Fruit fly (Drosophila melanogaster) whole organism, pupa: Measurements from ENCODE around the gene CG33298.

ENCODE experiments used
- CG10348 ChIP-seq: fragments of 200-800 bp; sonication (Bioruptor generic); IDR thresholded peaks from 2 replicates; pipeline ENCODE4 v1.3.6; 2022; ENCODE audit warnings: missing biosample characterization, missing genetic modification characterization
- CG12605 ChIP-seq: fragments of 200-800 bp; sonication (Bioruptor generic); IDR thresholded peaks from 2 replicates; pipeline ENCODE4 v1.3.6; 2022; ENCODE audit warnings: missing biosample characterization, missing genetic modification characterization
- CG13204 ChIP-seq: fragments of 200-800 bp; sonication (Bioruptor generic); optimal IDR thresholded peaks from 2 replicates; lab custom pipeline; 2018; ENCODE audit warnings: missing biosample characterization, mild to moderate bottlenecking, missing genetic modification characterization, moderate library complexity
- CG14655 ChIP-seq: fragments of 200-800 bp; sonication (Bioruptor generic); optimal IDR thresholded peaks from 3 replicates; lab custom pipeline; 2017; ENCODE audit warnings: mild to moderate bottlenecking, missing biosample characterization, missing genetic modification reagents, missing genetic modification characterization
- CG15710 ChIP-seq: fragments of 200-800 bp; sonication (Bioruptor generic); optimal IDR thresholded peaks from 2 replicates; lab custom pipeline; 2018; ENCODE audit warnings: missing biosample characterization, mild to moderate bottlenecking, missing genetic modification characterization, moderate library complexity
- CG17806 ChIP-seq: fragments of 200-800 bp; sonication (Bioruptor generic); optimal IDR thresholded peaks from 2 replicates; lab custom pipeline; 2018; ENCODE audit warnings: missing biosample characterization, mild to moderate bottlenecking, missing genetic modification characterization, moderate library complexity
- CG32121 ChIP-seq: fragments of 200-800 bp; sonication (Bioruptor generic); IDR thresholded peaks from 2 replicates; pipeline ENCODE4 v1.3.6; 2022; ENCODE audit warnings: missing biosample characterization, missing genetic modification characterization
- CG34367 ChIP-seq: fragments of 200-800 bp; sonication (Bioruptor generic); optimal IDR thresholded peaks from 2 replicates; lab custom pipeline; 2018; ENCODE audit warnings: missing biosample characterization, mild to moderate bottlenecking, missing genetic modification characterization
- CG4496 ChIP-seq: fragments of 200-800 bp; sonication (Bioruptor generic); IDR thresholded peaks from 3 replicates; pipeline ENCODE4 v1.3.6; 2022; ENCODE audit warnings: missing biosample characterization, missing genetic modification characterization
- CG8159 ChIP-seq: fragments of 200-800 bp; sonication (Bioruptor generic); optimal IDR thresholded peaks from 3 replicates; lab custom pipeline; 2018; ENCODE audit warnings: missing biosample characterization, mild to moderate bottlenecking, missing genetic modification characterization, moderate library complexity
- CG8301 ChIP-seq: fragments of 200-800 bp; sonication (Bioruptor generic); optimal IDR thresholded peaks from 2 replicates; lab custom pipeline; 2018; ENCODE audit warnings: missing biosample characterization, mild to moderate bottlenecking, missing genetic modification characterization
- CG9948 ChIP-seq: fragments of 200-800 bp; sonication (Bioruptor generic); optimal IDR thresholded peaks from 2 replicates; lab custom pipeline; 2018; ENCODE audit warnings: missing biosample characterization, mild to moderate bottlenecking, missing genetic modification characterization, moderate library complexity
- D1 ChIP-seq: fragments of 200-800 bp; sonication (Bioruptor generic); optimal IDR thresholded peaks from 2 replicates; lab custom pipeline; 2018; ENCODE audit warnings: missing biosample characterization, mild to moderate bottlenecking, missing genetic modification characterization, moderate library complexity
- EcR ChIP-seq: fragments of 200-800 bp; sonication (Bioruptor generic); optimal IDR thresholded peaks from 3 replicates; lab custom pipeline; 2019; ENCODE audit warnings: missing biosample characterization, missing genetic modification characterization, mild to moderate bottlenecking, moderate library complexity, missing genetic modification reagents
- Ets98B ChIP-seq: fragments of 200-800 bp; sonication (Bioruptor generic); IDR thresholded peaks from 2 replicates; pipeline ENCODE4 v1.3.6; 2022; ENCODE audit warnings: missing biosample characterization, missing genetic modification characterization
- Pif1A ChIP-seq: fragments of 200-800 bp; sonication (Bioruptor generic); optimal IDR thresholded peaks from 3 replicates; lab custom pipeline; 2016; ENCODE audit warnings: missing biosample characterization, missing genetic modification characterization
- Pif1B ChIP-seq: fragments of 200-800 bp; sonication (Bioruptor generic); optimal IDR thresholded peaks from 3 replicates; lab custom pipeline; 2016; ENCODE audit warnings: missing biosample characterization, missing genetic modification characterization
- Snoo ChIP-seq: fragments of 200-800 bp; sonication (Bioruptor generic); optimal IDR thresholded peaks from 3 replicates; lab custom pipeline; 2017; ENCODE audit warnings: missing biosample characterization, mild to moderate bottlenecking, missing genetic modification characterization, inconsistent platforms
- fd96Ca ChIP-seq: fragments of 200-800 bp; sonication (Bioruptor generic); IDR thresholded peaks from 3 replicates; pipeline ENCODE4 v1.3.6; 2022; ENCODE audit warnings: missing biosample characterization, missing genetic modification characterization
- gl ChIP-seq: fragments of 200-800 bp; sonication (Bioruptor generic); optimal IDR thresholded peaks from 2 replicates; lab custom pipeline; 2018; ENCODE audit warnings: missing biosample characterization, mild to moderate bottlenecking, missing genetic modification characterization
- rn ChIP-seq: fragments of 200-800 bp; sonication (Bioruptor generic); IDR thresholded peaks from 2 replicates; pipeline ENCODE4 v1.3.6; 2022; ENCODE audit warnings: missing biosample characterization, missing genetic modification characterization

Gene CG33298

dm6 chr2L:9569131-9569530 lies 73.9 kb downstream of the CG33298 start:
- TF ChIP-seq fd96Ca: no peak
- no peak for TF ChIP-seq Ets98B

DNA sequence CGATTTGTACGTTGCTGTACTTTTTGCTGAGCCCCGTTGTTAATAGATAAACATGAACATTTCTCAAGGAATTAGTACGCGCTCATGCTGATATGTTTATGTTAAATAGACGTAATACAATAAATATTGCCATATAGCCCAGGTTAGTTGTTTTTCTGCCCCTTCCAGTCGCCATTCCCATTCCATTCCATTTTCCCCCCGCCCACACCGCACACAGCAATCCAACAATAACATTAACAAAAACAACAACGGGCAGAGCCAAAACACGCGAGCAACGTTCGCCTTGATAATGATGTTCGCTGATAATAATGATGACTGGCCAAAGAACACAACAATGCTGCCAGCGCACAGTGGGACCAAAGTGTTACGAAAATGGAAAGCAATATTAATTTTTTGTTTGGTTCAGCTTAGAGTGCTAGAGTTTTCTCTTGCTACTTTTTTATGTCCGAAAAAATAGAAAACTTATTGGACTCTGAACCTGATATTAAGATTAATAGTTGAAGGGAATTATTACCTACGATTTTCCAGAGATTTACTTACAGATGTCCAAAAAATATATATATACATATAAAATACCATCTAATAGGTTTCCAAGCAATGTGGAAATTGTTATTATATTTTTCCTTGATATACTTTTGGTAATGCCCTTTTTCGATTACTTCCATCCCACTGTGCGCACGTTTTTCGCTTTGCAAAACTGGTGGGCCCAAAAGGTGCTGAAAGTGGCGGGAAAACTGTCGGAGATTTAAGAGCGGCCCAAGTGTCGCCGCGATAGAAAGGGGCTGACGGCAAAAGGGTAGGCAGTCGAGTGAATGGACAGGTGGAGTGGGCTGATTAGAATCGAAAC lies 74.5 kb downstream of the CG33298 start:
- TF ChIP-seq D1 (tag; lab: Kevin White, UChicago) (peak; percentile 98), CG8301 (tag; lab: Kevin White, UChicago) (peak; percentile 97), CG15710 (tag; lab: Kevin White, UChicago) (peak; percentile 95), EcR (GFP tag; lab: Kevin White, UChicago) (peak; percentile 28), CG13204 (GFP tag; lab: Kevin White, UChicago) (peak; percentile 91), CG8159 (tag; lab: Kevin White, UChicago) (peak; percentile 97), CG10348 (GFP tag; lab: Robert Waterston, UW) (peak; percentile 64), fd96Ca (peak; percentile 65; the same call in 2 of the 3 replicates), rn (peak; percentile 55), CG12605 (GFP tag; lab: Robert Waterston, UW) (peak; percentile 72), Snoo (tag; lab: Kevin White, UChicago) (peak; percentile 97), CG4496 (peak; percentile 88), CG32121 (peak; percentile 90), CG17806 (tag; lab: Kevin White, UChicago) (peak; percentile 95), CG34367 (tag; lab: Kevin White, UChicago) (peak; percentile 94), Pif1A (peak; percentile 95), CG9948 (tag; lab: Kevin White, UChicago) (peak; percentile 98), CG14655 (GFP tag; lab: Kevin White, UChicago) (peak; percentile 99), gl (peak; percentile 85), Pif1B (GFP tag; lab: Kevin White, UChicago) (peak; percentile 97), Ets98B (peak; percentile 85)
- TF ChIP-seq, all 21 proteins: peak for 21
